Fruit fly (Drosophila melanogaster) whole organism, embryonic: ENCODE results near the gene CG32706.

Experiments
- Ada2b ChIP-seq: fragments of 200-800 bp; sonication (Bioruptor generic); IDR thresholded peaks from 2 replicates; pipeline ENCODE4 v1.3.6; 2022; ENCODE audit warnings: missing biosample characterization, missing genetic modification characterization
- Asciz ChIP-seq: fragments of 200-800 bp; sonication (Bioruptor generic); optimal IDR thresholded peaks from 2 replicates; lab custom pipeline; 2017; ENCODE audit warnings: missing biosample characterization, mild to moderate bottlenecking, missing genetic modification characterization, missing genetic modification reagents
- Atf-2 ChIP-seq: fragments of 200-800 bp; sonication (Bioruptor generic); optimal IDR thresholded peaks from 2 replicates; lab custom pipeline; 2016; ENCODE audit warnings: missing biosample characterization, missing genetic modification characterization
- CG10274 ChIP-seq: fragments of 200-800 bp; sonication (Bioruptor generic); optimal IDR thresholded peaks from 3 replicates; lab custom pipeline; 2017; ENCODE audit warnings: missing biosample characterization, mild to moderate bottlenecking, missing genetic modification characterization
- CG10565 ChIP-seq: fragments of 200-800 bp; sonication (Bioruptor generic); optimal IDR thresholded peaks from 3 replicates; lab custom pipeline; 2016; ENCODE audit warnings: missing biosample characterization, mild to moderate bottlenecking, missing genetic modification characterization
- CG10959 ChIP-seq: fragments of 200-800 bp; sonication (Bioruptor generic); IDR thresholded peaks from 2 replicates; pipeline ENCODE4 v1.3.6; 2022; ENCODE audit warnings: missing biosample characterization, missing genetic modification characterization
- CG11085 ChIP-seq: fragments of 200-800 bp; sonication (Bioruptor generic); IDR thresholded peaks from 2 replicates; pipeline ENCODE4 v1.3.6; 2022; ENCODE audit warnings: missing biosample characterization, missing genetic modification characterization
- CG13894 ChIP-seq: fragments of 200-800 bp; sonication (Bioruptor generic); optimal IDR thresholded peaks from 3 replicates; lab custom pipeline; 2018; ENCODE audit warnings: missing biosample characterization, mild to moderate bottlenecking, missing genetic modification characterization, moderate library complexity
- CG14667 ChIP-seq: fragments of 200-800 bp; sonication (Bioruptor generic); IDR thresholded peaks from 2 replicates; pipeline ENCODE4 v1.3.6; 2022; ENCODE audit warnings: missing biosample characterization, missing genetic modification characterization
- CG14860 ChIP-seq: fragments of 200-800 bp; sonication (Bioruptor generic); IDR thresholded peaks from 3 replicates; pipeline ENCODE4 v1.3.6; 2022; ENCODE audit warnings: missing biosample characterization, missing genetic modification characterization; ENCODE audit not compliant: partially characterized antibody
- CG15514 ChIP-seq: fragments of 200-800 bp; sonication (Bioruptor generic); optimal IDR thresholded peaks from 3 replicates; lab custom pipeline; 2017; ENCODE audit warnings: missing biosample characterization, missing genetic modification characterization, mild to moderate bottlenecking, moderate library complexity, missing genetic modification reagents
- CG1603 ChIP-seq: fragments of 200-800 bp; sonication (Bioruptor generic); optimal IDR thresholded peaks from 2 replicates; lab custom pipeline; 2019; ENCODE audit warnings: missing biosample characterization, mild to moderate bottlenecking, missing genetic modification characterization, moderate library complexity
- CG2116 ChIP-seq: fragments of 200-800 bp; sonication (Bioruptor generic); optimal IDR thresholded peaks from 3 replicates; lab custom pipeline; 2018; ENCODE audit warnings: missing biosample characterization, mild to moderate bottlenecking, missing genetic modification characterization
- CG30431 ChIP-seq: fragments of 200-800 bp; sonication (Bioruptor generic); optimal IDR thresholded peaks from 2 replicates; lab custom pipeline; 2017; ENCODE audit warnings: missing biosample characterization, missing genetic modification characterization
- CG31388 ChIP-seq: fragments of 200-800 bp; sonication (Bioruptor generic); optimal IDR thresholded peaks from 2 replicates; lab custom pipeline; 2016; ENCODE audit warnings: missing biosample characterization, missing genetic modification characterization
- CG4282 ChIP-seq: fragments of 200-800 bp; sonication (Bioruptor generic); optimal IDR thresholded peaks from 2 replicates; lab custom pipeline; 2016; ENCODE audit warnings: missing biosample characterization, missing genetic modification characterization
- CG4854 ChIP-seq: fragments of 200-800 bp; sonication (Bioruptor generic); optimal IDR thresholded peaks from 2 replicates; lab custom pipeline; 2016; ENCODE audit warnings: missing biosample characterization, missing genetic modification characterization, inconsistent platforms
- CG6683 ChIP-seq: fragments of 200-800 bp; sonication (Bioruptor generic); optimal IDR thresholded peaks from 2 replicates; lab custom pipeline; 2017; ENCODE audit warnings: missing biosample characterization, mild to moderate bottlenecking, missing genetic modification characterization, missing genetic modification reagents
- CG6765 ChIP-seq: fragments of 200-800 bp; sonication (Bioruptor generic); optimal IDR thresholded peaks from 3 replicates; lab custom pipeline; 2017; ENCODE audit warnings: missing biosample characterization, mild to moderate bottlenecking, missing genetic modification characterization
- CG8944 ChIP-seq: fragments of 200-800 bp; sonication (Bioruptor generic); optimal IDR thresholded peaks from 3 replicates; lab custom pipeline; 2016; ENCODE audit warnings: missing biosample characterization, missing genetic modification characterization
- Dad ChIP-seq: fragments of 200-800 bp; sonication (Bioruptor generic); optimal IDR thresholded peaks from 3 replicates; lab custom pipeline; 2016; ENCODE audit warnings: missing biosample characterization, missing genetic modification characterization
- Doc3 ChIP-seq: fragments of 200-800 bp; sonication (Bioruptor generic); IDR thresholded peaks from 3 replicates; pipeline ENCODE4 v1.3.6; 2022; ENCODE audit warnings: missing biosample characterization, missing genetic modification characterization; ENCODE audit not compliant: partially characterized antibody
- E2f2 ChIP-seq: fragments of 200-800 bp; sonication (Bioruptor generic); IDR thresholded peaks from 2 replicates; pipeline ENCODE4 v1.3.6; 2022; ENCODE audit warnings: missing biosample characterization, missing genetic modification characterization
- Eip74EF ChIP-seq, 2 experiments: fragments of 200-800 bp in 1 of 2; fragments of >200 bp in 1 of 2; sonication (Bioruptor generic) in 1 of 2; optimal IDR thresholded peaks; 2 replicates each; lab custom pipeline; 2017 to 2019; ENCODE audit warnings: missing biosample characterization in 2 of 2, missing genetic modification characterization in 2 of 2, mild to moderate bottlenecking in 1 of 2, moderate library complexity in 1 of 2
- Lim3 ChIP-seq: fragments of 200-800 bp; sonication (Bioruptor generic); IDR thresholded peaks from 2 replicates; pipeline ENCODE4 v1.3.6; 2022; ENCODE audit warnings: missing biosample characterization, missing genetic modification characterization
- Lpt ChIP-seq: fragments of >200 bp; optimal IDR thresholded peaks from 2 replicates; lab custom pipeline; 2018; ENCODE audit warnings: missing biosample characterization, missing genetic modification characterization
- MTF-1 ChIP-seq: fragments of 200-800 bp; sonication (Bioruptor generic); optimal IDR thresholded peaks from 2 replicates; lab custom pipeline; 2018; ENCODE audit warnings: missing biosample characterization, mild to moderate bottlenecking, missing genetic modification characterization, borderline replicate concordance
- Meics ChIP-seq: fragments of 200-800 bp; sonication (Bioruptor generic); optimal IDR thresholded peaks from 2 replicates; lab custom pipeline; 2017; ENCODE audit warnings: missing biosample characterization, mild to moderate bottlenecking, missing genetic modification characterization
- Mes4 ChIP-seq: fragments of 200-800 bp; sonication (Bioruptor generic); optimal IDR thresholded peaks from 2 replicates; lab custom pipeline; 2016; ENCODE audit warnings: missing biosample characterization, missing genetic modification characterization
- Myb ChIP-seq: fragments of 200-800 bp; sonication (Bioruptor generic); optimal IDR thresholded peaks from 2 replicates; lab custom pipeline; 2016; ENCODE audit warnings: missing biosample characterization, missing genetic modification characterization
- Optix ChIP-seq: fragments of 200-800 bp; sonication (Bioruptor generic); IDR thresholded peaks from 3 replicates; pipeline ENCODE4 v1.3.6; 2022; ENCODE audit warnings: missing biosample characterization, missing genetic modification characterization
- aop ChIP-seq: fragments of 200-800 bp; sonication (Bioruptor generic); IDR thresholded peaks from 2 replicates; pipeline ENCODE4 v1.3.6; 2022; ENCODE audit warnings: missing biosample characterization, missing genetic modification characterization
- br ChIP-seq: fragments of >200 bp; optimal IDR thresholded peaks from 2 replicates; lab custom pipeline; 2017
- cad ChIP-seq: fragments of >200 bp; optimal IDR thresholded peaks from 2 replicates; lab custom pipeline; 2017; ENCODE audit warnings: missing biosample characterization, missing genetic modification characterization
- caup ChIP-seq: fragments of 200-800 bp; sonication (Bioruptor generic); optimal IDR thresholded peaks from 3 replicates; lab custom pipeline; 2017; ENCODE audit warnings: missing biosample characterization, mild to moderate bottlenecking, missing genetic modification characterization, moderate library complexity; ENCODE audit not compliant: severe bottlenecking
- chn ChIP-seq: fragments of 200-800 bp; sonication (Bioruptor generic); optimal IDR thresholded peaks from 2 replicates; lab custom pipeline; 2016; ENCODE audit warnings: missing biosample characterization, missing genetic modification characterization
- danr ChIP-seq: fragments of 200-800 bp; sonication (Bioruptor generic); IDR thresholded peaks from 2 replicates; pipeline ENCODE4 v1.3.6; 2022; ENCODE audit warnings: missing biosample characterization, missing genetic modification characterization
- dimm ChIP-seq: fragments of 200-800 bp; sonication (Bioruptor generic); IDR thresholded peaks from 2 replicates; pipeline ENCODE4 v1.3.6; 2022; ENCODE audit warnings: missing biosample characterization, missing genetic modification characterization
- dmrt11E ChIP-seq: fragments of 200-800 bp; sonication (Bioruptor generic); optimal IDR thresholded peaks from 3 replicates; lab custom pipeline; 2018; ENCODE audit warnings: missing biosample characterization, mild to moderate bottlenecking, missing genetic modification characterization, moderate library complexity
- fru ChIP-seq: fragments of >200 bp; optimal IDR thresholded peaks from 2 replicates; lab custom pipeline; 2017
- fu2 ChIP-seq: fragments of 200-800 bp; sonication (Bioruptor generic); optimal IDR thresholded peaks from 2 replicates; lab custom pipeline; 2016; ENCODE audit warnings: missing biosample characterization, missing genetic modification characterization
- grn ChIP-seq: fragments of 200-800 bp; sonication (Bioruptor generic); optimal IDR thresholded peaks from 3 replicates; lab custom pipeline; 2017; ENCODE audit warnings: missing biosample characterization, missing genetic modification characterization
- gsb ChIP-seq: fragments of 200-800 bp; sonication (Bioruptor generic); IDR thresholded peaks from 2 replicates; pipeline ENCODE4 v1.3.6; 2022; ENCODE audit warnings: missing biosample characterization, missing genetic modification characterization
- hth ChIP-seq: fragments of >200 bp; optimal IDR thresholded peaks from 2 replicates; lab custom pipeline; 2017; ENCODE audit warnings: inconsistent platforms
- lab ChIP-seq: fragments of 200-800 bp; sonication (Bioruptor generic); optimal IDR thresholded peaks from 3 replicates; lab custom pipeline; 2017; ENCODE audit warnings: missing biosample characterization, missing genetic modification characterization, mild to moderate bottlenecking, moderate library complexity, missing genetic modification reagents
- otp ChIP-seq: fragments of 200-800 bp; sonication (Bioruptor generic); IDR thresholded peaks from 3 replicates; pipeline ENCODE4, ENCODE4 v1.3.6; 2022; ENCODE audit warnings: missing biosample characterization, missing genetic modification characterization
- pfk ChIP-seq: fragments of 200-800 bp; sonication (Bioruptor generic); optimal IDR thresholded peaks from 2 replicates; lab custom pipeline; 2018; ENCODE audit warnings: missing biosample characterization, mild to moderate bottlenecking, missing genetic modification characterization, moderate library complexity
- rib ChIP-seq: fragments of 200-800 bp; sonication (Bioruptor generic); IDR thresholded peaks from 2 replicates; pipeline ENCODE4 v1.3.6; 2022; ENCODE audit warnings: missing biosample characterization, missing genetic modification characterization
- salm ChIP-seq: fragments of 200-800 bp; sonication (Bioruptor generic); optimal IDR thresholded peaks from 2 replicates; lab custom pipeline; 2018; ENCODE audit warnings: missing biosample characterization, mild to moderate bottlenecking, missing genetic modification characterization
- sisA ChIP-seq: fragments of 200-800 bp; sonication (Bioruptor generic); IDR thresholded peaks from 2 replicates; pipeline ENCODE4 v1.3.6; 2022; ENCODE audit warnings: missing biosample characterization, missing genetic modification characterization
- unc-4 ChIP-seq: fragments of 200-800 bp; sonication (Bioruptor generic); IDR thresholded peaks from 2 replicates; pipeline ENCODE4 v1.3.6; 2022; ENCODE audit warnings: missing biosample characterization, missing genetic modification characterization; ENCODE audit not compliant: partially characterized antibody
- vnd ChIP-seq: fragments of 200-800 bp; sonication (Bioruptor generic); IDR thresholded peaks from 3 replicates; pipeline ENCODE4 v1.3.6; 2022; ENCODE audit warnings: missing biosample characterization, missing genetic modification characterization; ENCODE audit not compliant: partially characterized antibody

Gene CG32706

DNA sequence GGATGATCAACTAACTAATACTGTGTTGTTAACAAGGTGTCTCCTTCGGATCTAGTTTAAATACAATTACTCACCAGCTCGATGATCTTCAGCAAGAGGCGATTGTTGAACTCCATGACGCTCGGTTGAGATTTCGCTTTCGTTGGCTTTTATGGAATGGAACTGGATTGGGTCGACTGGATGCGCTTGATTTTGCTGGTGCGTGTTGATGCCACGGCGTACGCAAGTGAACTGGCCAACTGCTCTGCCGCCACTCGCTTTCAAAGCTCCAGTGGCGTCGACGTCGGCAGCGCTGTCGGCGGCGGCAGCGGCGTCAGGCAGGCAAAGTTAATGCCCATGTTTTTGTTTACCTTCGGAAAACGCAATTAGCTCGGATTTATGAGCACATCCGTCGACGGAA, 8.7 kb upstream of the CG32706 start, which contains the start of gene CG44325 (continued):
- TF ChIP-seq Dad (GFP tag; lab: Kevin White, UChicago) = no peak
- TF ChIP-seq dimm (GFP tag; lab: Robert Waterston, UW) = no peak
- TF ChIP-seq Meics (GFP tag; lab: Kevin White, UChicago) = no peak
- no peak for TF ChIP-seq unc-4 (GFP tag; lab: Robert Waterston, UW)
- no peak for TF ChIP-seq CG31388
- TF ChIP-seq CG11085 (GFP tag; lab: Robert Waterston, UW) = no peak
- TF ChIP-seq lab (GFP tag; lab: Kevin White, UChicago) = peak; percentile 60
- TF ChIP-seq Myb (GFP tag; lab: Kevin White, UChicago) = no peak
- peak; percentile 44 for TF ChIP-seq CG6765 (GFP tag; lab: Kevin White, UChicago)
- TF ChIP-seq fu2 (GFP tag; lab: Kevin White, UChicago) = no peak
- no peak for TF ChIP-seq vnd (GFP tag; lab: Robert Waterston, UW)
- no peak for TF ChIP-seq grn
- TF ChIP-seq Optix (GFP tag; lab: Robert Waterston, UW) = no peak
- no peak for TF ChIP-seq CG14667 (GFP tag; lab: Robert Waterston, UW)
- no peak for TF ChIP-seq Asciz (GFP tag; lab: Kevin White, UChicago)
- TF ChIP-seq salm (tag; lab: Kevin White, UChicago) = no peak
- TF ChIP-seq CG13894 (tag; lab: Kevin White, UChicago) = peak; percentile 45
- 0 out of 2 replicates have a peak, but pooled peaks have one; percentile 7 for TF ChIP-seq E2f2
- TF ChIP-seq cad (GFP tag; lab: Kevin White, UChicago) = no peak
- TF ChIP-seq CG4282 = no peak
- no peak for TF ChIP-seq CG6683 (GFP tag; lab: Kevin White, UChicago)
- TF ChIP-seq fru (lab: Kevin White, UChicago) = no peak
- no peak for TF ChIP-seq CG30431 (GFP tag; lab: Kevin White, UChicago)
- no peak for TF ChIP-seq Mes4 (GFP tag; lab: Kevin White, UChicago)
- TF ChIP-seq CG10959 = no peak
- TF ChIP-seq sisA = no peak
- no peak for TF ChIP-seq danr (GFP tag; lab: Robert Waterston, UW)
- TF ChIP-seq Doc3 (GFP tag; lab: Robert Waterston, UW) = no peak
- TF ChIP-seq CG15514 (GFP tag; lab: Kevin White, UChicago) = peak; percentile 34
- no peak for TF ChIP-seq CG4854 (GFP tag; lab: Kevin White, UChicago)
- no peak for TF ChIP-seq Lim3 (GFP tag; lab: Robert Waterston, UW)
- no peak for TF ChIP-seq dmrt11E
- TF ChIP-seq CG2116 (GFP tag; lab: Kevin White, UChicago) = no peak
- TF ChIP-seq pfk (GFP tag; lab: Kevin White, UChicago) = no peak
- TF ChIP-seq br = no peak
- peak; percentile 29 for TF ChIP-seq caup (GFP tag; lab: Kevin White, UChicago)
- no peak for TF ChIP-seq gsb
- 0 out of 2 replicates have a peak, but pooled peaks have one; percentile 37 for TF ChIP-seq rib (GFP tag; lab: Robert Waterston, UW)
- TF ChIP-seq Atf-2 = no peak
- no peak for TF ChIP-seq Ada2b
- no peak for TF ChIP-seq chn (GFP tag; lab: Kevin White, UChicago)
- peak; percentile 32 for TF ChIP-seq MTF-1 (GFP tag; lab: Kevin White, UChicago)
- no peak for TF ChIP-seq CG1603 (tag; lab: Kevin White, UChicago)
- TF ChIP-seq CG14860 (GFP tag; lab: Robert Waterston, UW) = no peak
- TF ChIP-seq aop = no peak
- no peak for TF ChIP-seq Eip74EF (GFP tag; optimal IDR thresholded peaks at IDR 0.05; lab: Kevin White, UChicago)
- no peak for TF ChIP-seq CG8944 (GFP tag; lab: Kevin White, UChicago)
- TF ChIP-seq otp = no peak
- no peak for TF ChIP-seq Lpt (GFP tag; lab: Kevin White, UChicago)
- no peak for TF ChIP-seq CG10274 (GFP tag; lab: Kevin White, UChicago)
- TF ChIP-seq CG10565 (GFP tag; lab: Kevin White, UChicago) = no peak
- TF ChIP-seq hth (lab: Kevin White, UChicago) = no peak
